Worm (Caenorhabditis elegans): Measurements from ENCODE around the gene F47C12.6.

F47C12.6 gene

ce11 chrIV:4042274-4042673, 49.1 kb upstream of the F47C12.6 start, which contains the start of gene cdc-73 (continued):
- no peak for TF ChIP-seq rbr-2 (tag; optimal IDR thresholded peaks at IDR 0.05)
- TF ChIP-seq nhr-41 (GFP tag; IDR thresholded peaks at IDR 0.05), result no peak
- no peak for TF ChIP-seq dmd-9 (GFP tag; IDR thresholded peaks at IDR 0.05)

ce11 chrIV:4041006-4041405, 47.8 kb upstream of the F47C12.6 start:
- TF ChIP-seq lin-13 (GFP tag; optimal IDR thresholded peaks at IDR 0.05), result no peak
- peak; percentile 23; the same call in 1 of the 2 replicates for TF ChIP-seq set-16 (GFP tag; IDR thresholded peaks at IDR 0.05)
- peak; percentile 61 for TF ChIP-seq ceh-28 (tag; optimal IDR thresholded peaks at IDR 0.05)
- TF ChIP-seq dmd-9 (GFP tag; IDR thresholded peaks at IDR 0.05), result no peak

- TF ChIP-seq aha-1 (tag), result no peak
- TF ChIP-seq zfp-3 (GFP tag; conservative IDR thresholded peaks at IDR 0.05), result no peak
- no peak for TF ChIP-seq ztf-11 (tag; optimal IDR thresholded peaks at IDR 0.05)
- TF ChIP-seq ctbp-1 (GFP tag; IDR thresholded peaks at IDR 0.05), result no peak
- no peak for TF ChIP-seq T20F7.1 (GFP tag; optimal IDR thresholded peaks at IDR 0.05)
- TF ChIP-seq daf-12 (tag; optimal IDR thresholded peaks at IDR 0.05), result no peak
- no peak for TF ChIP-seq ces-1 (GFP tag; optimal IDR thresholded peaks at IDR 0.05)
- TF ChIP-seq hif-1 (tag; optimal IDR thresholded peaks at IDR 0.05), result no peak
Measured at ce11 chrIV:4039984-4040383, 46.8 kb upstream of the F47C12.6 start, which contains the start of gene F35F11.2. Gene F35F11.2 (plus strand): TSS chrIV:4040284.

ce11 chrIV:4034883-4035282, 41.7 kb upstream of the F47C12.6 start, which contains the start of gene hlh-30:
Gene hlh-30 (minus strand): TSS chrIV:4034951.
- TF ChIP-seq fos-1 (tag; optimal IDR thresholded peaks at IDR 0.05) (no peak), ceh-20 (GFP tag; IDR thresholded peaks at IDR 0.05) (no peak), Y105C5A.15 (GFP tag; IDR thresholded peaks at IDR 0.05) (no peak), pqm-1 (tag; optimal IDR thresholded peaks at IDR 0.05) (no peak), set-16 (GFP tag; IDR thresholded peaks at IDR 0.05) (peak; percentile 90), F26F4.8 (GFP tag; conservative IDR thresholded peaks at IDR 0.05) (no peak), mxl-2 (GFP tag; conservative IDR thresholded peaks at IDR 0.05) (no peak), ZK546.5 (tag; optimal IDR thresholded peaks at IDR 0.05) (no peak), unc-39 (tag; optimal IDR thresholded peaks at IDR 0.05) (no peak), jun-1 (tag; optimal IDR thresholded peaks at IDR 0.05) (no peak), R02D3.7 (tag; optimal IDR thresholded peaks at IDR 0.05) (no peak), F49E8.2 (tag; optimal IDR thresholded peaks at IDR 0.05; ENCODE audit: borderline replicate concordance) (no peak), unc-130 (GFP tag; optimal IDR thresholded peaks at IDR 0.05) (no peak), dve-1 (tag; optimal IDR thresholded peaks at IDR 0.05; ENCODE audit: insufficient read depth) (peak; percentile 29), mes-2 (tag; optimal IDR thresholded peaks at IDR 0.05; ENCODE audit: poor library complexity, severe bottlenecking) (peak; percentile 11), lin-39 (tag; optimal IDR thresholded peaks at IDR 0.05) (no peak), nhr-11 (tag; optimal IDR thresholded peaks at IDR 0.05) (peak; percentile 35), nhr-10 (tag; optimal IDR thresholded peaks at IDR 0.05) (no peak), ceh-32 (tag; optimal IDR thresholded peaks at IDR 0.05; ENCODE audit: poor library complexity) (no peak), nhr-76 (tag; optimal IDR thresholded peaks at IDR 0.05) (no peak), lsy-2 (tag; optimal IDR thresholded peaks at IDR 0.05) (peak in 1 of 2 experiments; percentile 71), aha-1 (tag) (peak; percentile 82), ztf-7 (tag; optimal IDR thresholded peaks at IDR 0.05) (no peak), ceh-44 (GFP tag; IDR thresholded peaks at IDR 0.05) (0 out of 2 replicates have a peak, but pooled peaks have one; percentile 10), skn-1 (tag; optimal IDR thresholded peaks at IDR 0.05) (no peak), rbr-2 (tag; optimal IDR thresholded peaks at IDR 0.05) (peak; percentile 72), dmd-8 (GFP tag; IDR thresholded peaks at IDR 0.05) (no peak), mep-1 (tag; optimal IDR thresholded peaks at IDR 0.05) (peak; percentile 67), ztf-11 (tag; optimal IDR thresholded peaks at IDR 0.05) (no peak), ceh-62 (tag; optimal IDR thresholded peaks at IDR 0.05) (no peak), hif-1 (tag; optimal IDR thresholded peaks at IDR 0.05) (peak in 1 of 2 experiments; percentile 73), ces-1 (GFP tag; optimal IDR thresholded peaks at IDR 0.05) (no peak), daf-16 (GFP tag; optimal IDR thresholded peaks at IDR 0.05) (no peak), daf-16 (tag; optimal IDR thresholded peaks at IDR 0.05) (peak; percentile 12), spr-1 (tag; optimal IDR thresholded peaks at IDR 0.05) (no peak), lin-1 (GFP tag; IDR thresholded peaks at IDR 0.05) (no peak), snpc-4 (tag; optimal IDR thresholded peaks at IDR 0.05) (no peak), T26A8.4 (GFP tag; IDR thresholded peaks at IDR 0.05) (no peak)
